Fruit fly (Drosophila melanogaster) ovary, adult (tissue): Measurements from ENCODE around the gene CG44198.

Source experiments
- CG17801 ChIP-seq: fragments of 200-800 bp; optimal IDR thresholded peaks from 2 replicates; lab custom pipeline; 2019; ENCODE audit warnings: missing biosample characterization, mild to moderate bottlenecking, missing genetic modification characterization, moderate library complexity; ENCODE audit not compliant: partially characterized antibody

The CG44198 gene

DNA sequence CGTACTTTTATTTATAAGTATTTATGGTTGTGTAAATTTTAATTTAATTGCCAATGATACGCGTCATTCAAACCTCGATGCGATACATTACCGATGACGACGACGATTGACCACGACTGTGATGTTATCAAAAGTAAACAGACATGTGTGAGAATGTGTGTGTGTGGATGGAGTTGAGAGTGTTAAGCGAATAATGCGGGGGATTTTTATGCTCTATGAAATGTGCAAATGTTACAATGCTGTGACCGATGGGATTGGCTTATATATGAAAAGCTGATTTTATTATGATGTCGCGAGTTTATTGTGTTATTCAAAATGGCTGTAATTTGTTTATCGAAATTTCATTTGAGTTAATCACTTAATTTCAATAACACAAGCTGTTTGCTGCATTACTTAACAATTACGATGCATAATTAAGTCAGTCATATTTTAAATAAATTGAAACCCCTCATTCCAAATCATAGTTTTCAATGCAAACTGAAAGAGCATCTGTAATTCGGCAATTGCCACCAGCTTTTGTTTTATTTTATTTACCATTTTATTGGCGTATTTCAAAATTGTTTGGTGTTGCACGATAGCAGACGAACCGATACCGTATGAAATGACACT, 46.1 kb downstream of the CG44198 start:
- TF ChIP-seq CG17801 (GFP tag; lab: Kevin White, UChicago): no peak

DNA sequence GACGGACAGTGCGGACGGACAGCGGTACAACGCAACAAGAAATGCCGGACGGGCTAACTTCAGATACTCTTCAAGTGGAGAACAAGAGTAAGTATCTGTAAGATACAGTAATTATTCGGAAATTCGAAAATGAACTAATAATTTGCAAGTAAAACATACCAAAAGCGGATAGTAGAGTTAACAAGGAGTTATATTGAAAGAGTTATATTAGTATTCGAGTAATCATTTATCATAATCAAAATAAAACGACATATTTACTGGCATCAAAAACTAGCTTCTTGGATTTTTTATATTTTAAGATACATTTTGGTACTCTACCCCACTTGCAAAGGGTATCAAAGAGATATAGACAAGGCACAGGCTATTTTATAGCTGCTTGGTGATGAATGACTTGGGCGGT, 47.6 kb downstream of the CG44198 start:
- TF ChIP-seq CG17801 (GFP tag; lab: Kevin White, UChicago): no peak

DNA sequence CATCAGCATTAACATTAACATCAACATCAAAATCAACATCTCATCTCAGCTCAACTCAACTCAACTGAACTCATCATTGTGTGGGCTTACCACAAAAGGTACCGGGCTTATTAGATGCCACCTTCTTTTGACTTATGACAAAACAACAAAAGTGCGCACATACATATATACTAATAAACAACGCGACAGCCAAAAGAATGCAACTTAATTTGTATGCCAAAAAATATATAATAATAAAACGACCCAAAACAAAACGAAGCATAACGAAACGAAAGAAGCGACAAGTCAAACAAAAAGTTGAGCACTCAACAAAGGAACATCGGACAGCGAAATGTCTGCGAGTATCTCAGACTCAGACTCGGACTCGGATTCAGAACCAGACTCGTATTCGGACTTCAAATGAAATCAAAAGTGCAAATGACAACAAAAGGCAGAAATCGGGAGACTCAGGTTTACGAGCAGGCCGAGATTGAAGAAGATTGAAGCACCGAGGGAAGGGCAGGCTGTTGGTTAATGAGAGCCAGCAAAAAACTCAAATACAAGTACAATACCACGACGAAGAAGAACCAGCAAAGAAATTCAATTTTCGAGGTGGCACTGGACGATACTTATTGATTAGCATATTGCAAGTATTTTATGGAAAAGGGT, 49.2 kb downstream of the CG44198 start:
- TF ChIP-seq CG17801 (GFP tag; lab: Kevin White, UChicago): no peak
